Fruit fly (Drosophila melanogaster) Kc167 (cell line): ENCODE results near the gene CG6511.

ENCODE experiments used
- insv ChIP-seq: fragments of >200 bp; optimal IDR thresholded peaks from 3 replicates; lab custom pipeline; 2018; ENCODE audit warnings: missing external identifiers
- psq ChIP-seq: fragments of >200 bp; optimal IDR thresholded peaks from 2 replicates; lab custom pipeline; 2017; ENCODE audit warnings: missing external identifiers

- TF ChIP-seq psq (lab: Kevin White, UChicago) (no peak), insv (lab: Kevin White, UChicago) (no peak)
These were observed 22.5 kb upstream of the CG6511 start for dm6 chr3L:8698493-8699166.
